Worm (Caenorhabditis elegans): ENCODE results near the gene osm-9.

The osm-9 gene

DNA sequence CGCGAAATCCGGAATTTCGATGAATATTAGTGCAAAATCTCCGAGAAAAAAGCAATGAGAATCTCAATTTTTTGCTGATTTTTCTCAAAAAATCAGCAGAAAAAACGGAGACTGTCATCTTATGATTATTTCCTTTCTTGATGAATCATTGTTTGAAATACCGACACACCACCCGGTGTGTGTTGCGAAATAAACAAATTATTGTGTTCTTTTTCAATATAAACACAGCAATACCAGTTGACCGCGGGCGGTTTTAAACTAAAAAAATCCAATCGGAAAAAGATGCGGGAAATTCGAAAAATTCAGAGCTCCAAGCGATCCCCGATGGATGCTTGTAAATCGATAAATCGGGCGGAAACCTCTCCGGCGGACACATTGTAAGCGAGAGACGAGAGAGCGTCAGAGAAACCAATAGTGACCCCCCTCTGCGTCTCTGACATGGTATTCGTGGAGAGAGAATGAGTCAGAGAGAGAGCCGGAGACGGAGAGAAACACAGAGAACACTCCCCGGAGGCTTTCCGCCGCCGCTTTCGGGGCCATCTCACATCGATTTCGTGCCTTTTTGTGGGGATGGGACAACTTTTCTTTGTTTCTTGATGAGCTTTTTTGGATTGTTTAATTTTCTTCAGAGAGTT is 41.7 kb downstream of the osm-9 start (continued):
- TF ChIP-seq peb-1 (tag; optimal IDR thresholded peaks at IDR 0.05) (no peak), ZK546.5 (tag; optimal IDR thresholded peaks at IDR 0.05) (no peak), unc-62 (GFP tag; optimal IDR thresholded peaks at IDR 0.05) (no peak), sma-3 (GFP tag; optimal IDR thresholded peaks at IDR 0.05) (no peak), nhr-6 (tag; optimal IDR thresholded peaks at IDR 0.05) (no peak), C34F6.9 (tag; optimal IDR thresholded peaks at IDR 0.05) (peak; percentile 78), lin-13 (GFP tag; optimal IDR thresholded peaks at IDR 0.05) (peak; percentile 13), nhr-23 (tag; optimal IDR thresholded peaks at IDR 0.05) (no peak), elt-3 (tag; optimal IDR thresholded peaks at IDR 0.05) (no peak), nhr-21 (tag; optimal IDR thresholded peaks at IDR 0.05) (no peak), unc-39 (tag; optimal IDR thresholded peaks at IDR 0.05) (no peak), snpc-4 (tag; optimal IDR thresholded peaks at IDR 0.05) (peak; percentile 22), blmp-1 (tag; optimal IDR thresholded peaks at IDR 0.05; ENCODE audit: insufficient read depth) (no peak), R02D3.7 (tag; optimal IDR thresholded peaks at IDR 0.05) (no peak), skn-1 (tag; optimal IDR thresholded peaks at IDR 0.05) (no peak), nhr-77 (tag; optimal IDR thresholded peaks at IDR 0.05) (no peak)

DNA sequence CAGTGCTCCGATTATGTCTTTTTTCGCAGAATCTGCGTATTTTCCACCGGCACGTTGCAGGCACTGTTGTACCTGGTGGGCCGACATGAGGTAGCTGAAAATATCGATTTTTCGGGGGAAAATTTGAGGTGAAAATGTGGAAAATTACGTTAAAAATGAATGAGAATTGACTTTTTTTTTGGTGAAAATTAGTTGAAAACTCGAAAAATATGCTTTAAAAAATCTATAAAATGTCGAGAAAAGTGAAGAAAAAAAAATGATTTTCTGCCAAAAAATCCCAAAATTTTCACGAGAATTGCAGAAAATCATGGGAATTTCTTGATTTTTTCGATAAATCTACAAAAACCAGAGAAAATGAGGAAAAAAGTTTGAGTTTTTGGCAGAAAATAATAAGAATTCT is 42.8 kb downstream of the osm-9 start, which contains the start of gene tsg-101:
TSS of gene tsg-101 (minus strand) at position 101 of the 400 bp plus-strand sequence.
- no peak for TF ChIP-seq unc-39 (tag; optimal IDR thresholded peaks at IDR 0.05)

DNA sequence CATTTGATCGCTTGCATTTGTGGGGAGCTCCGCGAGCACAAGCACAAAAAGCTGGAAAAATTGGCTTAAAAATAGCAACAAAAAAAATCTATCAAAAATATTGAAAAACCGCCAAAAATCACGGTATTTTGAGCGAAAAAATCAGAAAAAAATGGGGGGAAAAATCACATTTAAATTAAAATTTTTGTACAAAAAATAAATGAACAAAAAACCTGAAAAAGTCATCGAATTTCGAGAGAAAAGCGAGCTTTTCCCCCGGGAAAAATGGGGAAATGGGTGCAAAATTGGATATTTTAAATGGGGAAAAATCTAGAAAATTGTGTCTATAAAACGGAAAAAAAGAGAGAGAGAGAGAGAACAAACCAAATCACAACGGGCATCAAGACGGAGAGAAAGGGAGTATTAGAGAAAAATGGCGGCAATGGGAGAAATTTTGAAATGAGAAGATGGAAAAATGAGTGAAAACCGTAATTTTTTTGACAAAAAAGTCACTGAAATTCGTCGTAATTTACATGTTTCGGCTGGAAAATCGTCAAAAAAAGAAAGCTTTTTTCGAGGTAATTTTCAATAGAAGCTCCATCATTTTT is 47.7 kb downstream of the osm-9 start, which contains the start of gene ced-10:
TSS of gene ced-10 (minus strand) at position 51 of the 587 bp plus-strand sequence.
- TF ChIP-seq ZK546.5 (tag; optimal IDR thresholded peaks at IDR 0.05) (no peak), ztf-1 (GFP tag; conservative IDR thresholded peaks at IDR 0.05) (no peak), ama-1 (optimal IDR thresholded peaks at IDR 0.05) (no peak), crh-2 (tag; optimal IDR thresholded peaks at IDR 0.05) (no peak), sma-9 (GFP tag; optimal IDR thresholded peaks at IDR 0.05) (no peak), sma-9 (tag; optimal IDR thresholded peaks at IDR 0.05) (no peak), nhr-11 (tag; optimal IDR thresholded peaks at IDR 0.05) (no peak), nhr-237 (tag; optimal IDR thresholded peaks at IDR 0.05) (no peak), snpc-4 (tag; optimal IDR thresholded peaks at IDR 0.05) (no peak), nhr-77 (tag; optimal IDR thresholded peaks at IDR 0.05) (no peak), mbf-1 (tag; optimal IDR thresholded peaks at IDR 0.05) (no peak)

DNA sequence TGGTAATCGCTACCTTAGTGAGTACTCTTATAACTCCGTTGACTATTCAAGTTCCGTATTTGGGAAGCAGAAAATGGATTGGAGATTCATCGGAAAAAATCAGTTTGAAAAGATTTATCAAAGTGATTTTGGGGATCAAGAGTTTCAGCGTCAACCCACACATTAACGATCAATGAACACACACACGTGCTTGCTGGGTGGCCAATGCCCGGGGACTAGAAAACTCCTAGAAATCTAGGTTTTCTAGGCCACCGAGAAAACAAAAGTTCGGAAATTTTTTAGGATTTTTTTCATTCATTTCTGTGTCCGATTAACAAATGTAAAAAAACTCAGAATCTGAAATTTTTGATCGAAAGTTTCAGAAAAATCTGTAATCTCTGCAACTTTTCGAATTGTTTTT is 51.3 kb downstream of the osm-9 start:
- peak in 1 of 2 experiments; percentile 5 for TF ChIP-seq lsy-2 (tag; optimal IDR thresholded peaks at IDR 0.05)
- no peak for TF ChIP-seq mbf-1 (tag; optimal IDR thresholded peaks at IDR 0.05)

DNA sequence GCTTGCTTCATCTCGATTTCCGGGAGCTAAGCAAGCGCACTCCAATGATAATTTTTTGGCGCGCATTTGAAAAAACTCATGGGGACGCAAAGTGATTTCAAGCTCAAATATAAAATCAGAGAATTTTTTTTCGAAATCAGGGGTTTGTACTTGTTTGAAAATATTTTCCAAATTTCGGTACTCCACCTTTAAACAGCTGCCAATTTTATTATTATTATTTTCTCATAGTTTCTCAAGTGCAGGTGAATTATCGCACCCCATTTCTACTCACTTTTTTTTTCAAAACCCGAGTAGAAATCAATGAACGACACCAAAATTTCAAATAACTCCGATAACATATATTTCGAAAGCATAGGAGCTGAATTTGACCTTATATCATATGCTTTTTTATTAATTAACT is 53.1 kb downstream of the osm-9 start, which contains the start of gene srz-83:
TSS of gene srz-83 (plus strand) at position 301 of the 400 bp plus-strand sequence.
- TF ChIP-seq Y55F3AM.14 (GFP tag; optimal IDR thresholded peaks at IDR 0.05) (no peak), mdl-1 (tag; optimal IDR thresholded peaks at IDR 0.05) (no peak), snpc-4 (tag; optimal IDR thresholded peaks at IDR 0.05) (no peak), ztf-11 (tag; optimal IDR thresholded peaks at IDR 0.05) (no peak), nhr-77 (tag; optimal IDR thresholded peaks at IDR 0.05) (no peak), lsy-2 (tag; optimal IDR thresholded peaks at IDR 0.05) (no peak), unc-62 (GFP tag; optimal IDR thresholded peaks at IDR 0.05) (no peak)

DNA sequence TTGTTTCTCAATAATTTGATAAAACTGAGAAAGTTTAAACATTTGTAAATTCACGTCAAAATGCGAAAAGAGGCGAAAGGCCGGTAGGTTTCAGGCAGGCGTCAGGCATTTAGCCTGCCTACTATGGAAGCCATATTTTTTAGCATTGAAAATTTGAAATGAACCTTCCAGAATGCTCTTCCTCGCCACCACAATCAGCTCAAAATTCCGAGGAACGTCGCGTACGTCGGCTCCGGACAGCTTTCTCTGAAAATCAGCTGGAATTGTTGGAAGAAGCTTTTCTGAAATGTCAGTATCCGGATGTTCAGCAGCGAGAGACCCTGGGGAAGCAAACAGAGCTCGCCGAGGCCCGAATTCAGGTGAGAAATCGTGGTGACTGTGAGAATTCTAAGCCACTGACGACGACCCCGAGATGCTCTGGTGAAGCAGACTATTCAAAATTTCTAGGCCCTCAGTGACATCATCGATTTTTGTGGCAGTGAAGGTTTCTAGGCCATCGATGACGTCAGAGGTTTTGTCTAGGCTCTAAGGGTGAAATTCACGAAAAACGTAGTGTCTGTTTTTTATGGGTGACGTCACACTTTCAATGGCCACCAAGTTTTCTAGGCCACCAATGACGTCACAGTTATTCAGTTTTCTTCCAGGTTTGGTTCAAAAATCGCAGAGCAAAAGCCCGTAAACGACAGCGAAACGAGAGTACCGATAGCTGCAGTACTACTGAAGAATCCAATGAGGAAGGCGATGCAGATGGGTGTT is 55.1 kb downstream of the osm-9 start:
- TF ChIP-seq ama-1 (optimal IDR thresholded peaks at IDR 0.05): no peak
